Fruit fly (Drosophila melanogaster): ENCODE measurements around the gene rho-4.

The rho-4 gene

DNA sequence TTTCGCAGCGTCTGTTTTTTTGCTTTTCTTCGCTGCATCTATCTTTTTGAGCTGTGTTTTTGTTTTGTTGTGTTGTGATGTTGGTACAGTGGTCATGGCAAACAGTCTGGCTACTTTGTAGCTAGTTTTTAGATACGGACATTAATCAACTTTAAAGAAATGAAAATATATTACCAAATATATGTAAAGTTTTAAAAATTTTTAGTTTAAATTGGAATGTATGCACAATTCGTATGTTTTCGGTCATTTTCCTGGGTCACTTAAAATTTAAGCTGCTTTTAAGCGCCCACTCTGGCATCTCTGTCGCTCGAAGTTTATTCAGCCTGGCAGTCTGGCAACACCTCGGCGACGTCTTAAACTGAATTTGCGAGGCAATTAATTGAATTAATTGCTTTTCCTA is 23.1 kb upstream of the rho-4 start, which contains the start of gene CG11695:
TSS of gene CG11695 (plus strand) at position 344 of the 400 bp plus-strand sequence.
- no peak for TF ChIP-seq N (GFP tag; optimal IDR thresholded peaks at IDR 0.05)
- TF ChIP-seq HLH106 (tag; optimal IDR thresholded peaks at IDR 0.05), result peak; percentile 85
- no peak for TF ChIP-seq Rel (GFP tag; optimal IDR thresholded peaks at IDR 0.05)
- TF ChIP-seq Rel (tag; optimal IDR thresholded peaks at IDR 0.05), result peak; percentile 48
- TF ChIP-seq rgr (GFP tag; optimal IDR thresholded peaks at IDR 0.05), result peak; percentile 77
- no peak for TF ChIP-seq dl (GFP tag; optimal IDR thresholded peaks at IDR 0.05; ENCODE audit: insufficient read depth in 1 of 2, partially characterized antibody in 2 of 2)
- peak in 1 of 2 experiments; percentile 82 for TF ChIP-seq foxo (GFP tag; optimal IDR thresholded peaks at IDR 0.05)
- no peak for TF ChIP-seq Abd-B (GFP tag; optimal IDR thresholded peaks at IDR 0.05)
- peak; percentile 50 for TF ChIP-seq dmrt93B (GFP tag; optimal IDR thresholded peaks at IDR 0.05)
- peak; percentile 85 for TF ChIP-seq woc (GFP tag; optimal IDR thresholded peaks at IDR 0.05)
- TF ChIP-seq fru (GFP tag; optimal IDR thresholded peaks at IDR 0.05), result peak; percentile 64
- peak; percentile 72 for TF ChIP-seq h (GFP tag; optimal IDR thresholded peaks at IDR 0.05)
- TF ChIP-seq ey (GFP tag; optimal IDR thresholded peaks at IDR 0.05), result peak; percentile 63
- peak; percentile 67 for TF ChIP-seq OdsH (GFP tag; optimal IDR thresholded peaks at IDR 0.05)
- TF ChIP-seq psq (GFP tag; optimal IDR thresholded peaks at IDR 0.05), result peak; percentile 58
- no peak for TF ChIP-seq Vsx2 (GFP tag; optimal IDR thresholded peaks at IDR 0.05; ENCODE audit: partially characterized antibody)
- TF ChIP-seq br (GFP tag; optimal IDR thresholded peaks at IDR 0.05), result peak; percentile 51
- TF ChIP-seq Myc (optimal IDR thresholded peaks at IDR 0.05), result peak; percentile 94
- TF ChIP-seq tai (GFP tag; optimal IDR thresholded peaks at IDR 0.05), result no peak
- peak; percentile 77 for TF ChIP-seq CG9705 (GFP tag; optimal IDR thresholded peaks at IDR 0.05)
- TF ChIP-seq sv (GFP tag; optimal IDR thresholded peaks at IDR 0.05), result peak; percentile 41
- TF ChIP-seq dsf (GFP tag; optimal IDR thresholded peaks at IDR 0.05; ENCODE audit: borderline replicate concordance), result no peak
- TF ChIP-seq Sp1 (GFP tag; optimal IDR thresholded peaks at IDR 0.05), result peak; percentile 75

DNA sequence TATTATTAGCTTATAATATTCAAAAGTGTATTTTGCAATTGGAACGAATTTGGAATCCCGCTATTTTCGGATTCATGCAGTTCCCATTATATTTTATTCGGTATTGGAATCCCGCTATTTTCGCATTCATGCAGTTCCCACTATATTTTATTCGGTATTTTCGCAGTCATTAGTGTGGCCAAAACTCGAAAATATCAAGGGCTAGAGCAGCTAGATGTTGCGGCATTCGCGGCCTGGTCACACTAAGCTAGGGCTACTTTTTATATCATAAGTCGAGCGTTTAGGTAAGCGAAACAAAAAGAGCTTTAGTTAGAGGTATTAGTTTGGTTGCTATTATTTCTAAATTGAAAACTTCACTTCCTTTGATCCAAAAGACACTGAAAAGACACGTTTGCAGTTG is 20.8 kb upstream of the rho-4 start:
- peak; percentile 54 for TF ChIP-seq Myc (optimal IDR thresholded peaks at IDR 0.05)
- TF ChIP-seq GATAd (GFP tag; optimal IDR thresholded peaks at IDR 0.05), result no peak

DNA sequence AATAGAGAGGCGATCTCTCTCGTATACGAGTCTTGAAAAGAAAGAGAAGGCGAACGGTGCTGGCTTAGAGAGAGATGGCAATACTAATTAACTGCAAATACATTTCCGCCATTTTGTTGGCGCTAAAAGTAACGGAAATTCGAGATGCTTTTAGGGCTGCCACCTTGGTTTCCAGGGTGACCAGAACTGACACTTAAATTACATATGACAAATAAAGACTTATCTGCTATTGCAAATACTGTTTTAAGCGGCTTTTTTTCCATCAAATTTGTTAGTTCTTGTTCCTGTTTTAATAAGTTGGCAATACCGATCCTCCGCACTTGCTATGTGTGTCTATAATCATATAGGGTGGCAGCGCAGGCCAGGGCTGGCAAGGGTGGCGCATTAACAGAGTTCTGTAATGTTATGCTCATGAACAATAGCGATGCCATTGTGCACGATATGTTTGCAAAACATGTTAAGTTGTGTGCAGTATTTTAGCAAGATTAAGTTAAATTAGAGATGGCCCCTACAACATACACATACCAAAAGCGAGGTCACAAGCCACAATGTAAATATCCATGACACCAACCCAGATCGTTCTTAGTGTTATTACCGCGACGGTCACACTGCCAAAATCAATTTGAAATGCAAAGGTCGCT is 19.3 kb upstream of the rho-4 start, which contains the start of gene nod:
TSS of gene nod (plus strand) at position 573 of the 641 bp plus-strand sequence.
- TF ChIP-seq foxo (GFP tag; optimal IDR thresholded peaks at IDR 0.05) (peak in 1 of 2 experiments; percentile 71), dl (GFP tag; optimal IDR thresholded peaks at IDR 0.05; ENCODE audit: insufficient read depth in 1 of 2, partially characterized antibody in 2 of 2) (no peak), CG9705 (GFP tag; optimal IDR thresholded peaks at IDR 0.05) (peak; percentile 36), usp (GFP tag; optimal IDR thresholded peaks at IDR 0.05) (no peak), br (GFP tag; optimal IDR thresholded peaks at IDR 0.05) (peak; percentile 34), pan (optimal IDR thresholded peaks at IDR 0.05) (no peak), Hr83 (GFP tag; optimal IDR thresholded peaks at IDR 0.05; ENCODE audit: poor library complexity, severe bottlenecking) (peak; percentile 64), Dif (GFP tag; optimal IDR thresholded peaks at IDR 0.05; ENCODE audit: partially characterized antibody) (no peak), Mio (GFP tag; optimal IDR thresholded peaks at IDR 0.05) (no peak), fru (GFP tag; optimal IDR thresholded peaks at IDR 0.05) (peak; percentile 74), sage (GFP tag; optimal IDR thresholded peaks at IDR 0.05) (no peak), OdsH (GFP tag; optimal IDR thresholded peaks at IDR 0.05) (peak; percentile 29), Sp1 (GFP tag; optimal IDR thresholded peaks at IDR 0.05) (peak; percentile 43), Hr78 (GFP tag; optimal IDR thresholded peaks at IDR 0.05) (no peak), N (GFP tag; optimal IDR thresholded peaks at IDR 0.05) (no peak), ey (GFP tag; optimal IDR thresholded peaks at IDR 0.05) (peak; percentile 63), psq (GFP tag; optimal IDR thresholded peaks at IDR 0.05) (peak; percentile 42), HLH106 (tag; optimal IDR thresholded peaks at IDR 0.05) (peak; percentile 54), sv (GFP tag; optimal IDR thresholded peaks at IDR 0.05) (peak; percentile 38), h (GFP tag; optimal IDR thresholded peaks at IDR 0.05) (peak; percentile 40), dmrt93B (GFP tag; optimal IDR thresholded peaks at IDR 0.05) (no peak), Myc (optimal IDR thresholded peaks at IDR 0.05) (no peak), Dfd (GFP tag; optimal IDR thresholded peaks at IDR 0.05) (no peak), tai (GFP tag; optimal IDR thresholded peaks at IDR 0.05) (no peak), Jra (GFP tag; optimal IDR thresholded peaks at IDR 0.05) (no peak), woc (GFP tag; optimal IDR thresholded peaks at IDR 0.05) (no peak), Rel (GFP tag; optimal IDR thresholded peaks at IDR 0.05) (no peak), Rel (tag; optimal IDR thresholded peaks at IDR 0.05) (no peak), rgr (GFP tag; optimal IDR thresholded peaks at IDR 0.05) (peak; percentile 65), Vsx2 (GFP tag; optimal IDR thresholded peaks at IDR 0.05; ENCODE audit: partially characterized antibody) (no peak), lola (GFP tag; optimal IDR thresholded peaks at IDR 0.05) (no peak), CrebA (GFP tag; optimal IDR thresholded peaks at IDR 0.05; ENCODE audit: borderline replicate concordance) (no peak)

All from whole organism, wandering third instar larva.